Fruit fly (Drosophila melanogaster) whole organism, embryonic: ENCODE results near the gene Acat1.

Source experiments
- Aef1 ChIP-seq: fragments of 200-800 bp; sonication (Bioruptor generic); IDR thresholded peaks from 3 replicates; pipeline ENCODE4 v1.3.6; 2022; ENCODE audit warnings: missing biosample characterization, missing genetic modification characterization
- CG10959 ChIP-seq: fragments of 200-800 bp; sonication (Bioruptor generic); IDR thresholded peaks from 2 replicates; pipeline ENCODE4 v1.3.6; 2022; ENCODE audit warnings: missing biosample characterization, missing genetic modification characterization
- CG11085 ChIP-seq: fragments of 200-800 bp; sonication (Bioruptor generic); IDR thresholded peaks from 2 replicates; pipeline ENCODE4 v1.3.6; 2022; ENCODE audit warnings: missing biosample characterization, missing genetic modification characterization
- CG11456 ChIP-seq: fragments of 200-800 bp; sonication (Bioruptor generic); IDR thresholded peaks from 3 replicates; pipeline ENCODE4 v1.3.6; 2022; ENCODE audit warnings: missing biosample characterization, missing genetic modification characterization
- CG11504 ChIP-seq: fragments of 200-800 bp; sonication (Bioruptor generic); optimal IDR thresholded peaks from 3 replicates; lab custom pipeline; 2019; ENCODE audit warnings: missing biosample characterization, mild to moderate bottlenecking, missing genetic modification characterization, moderate library complexity
- CG11695 ChIP-seq: fragments of 200-800 bp; sonication (Bioruptor generic); IDR thresholded peaks from 3 replicates; pipeline ENCODE4 v1.3.6; 2022; ENCODE audit warnings: missing biosample characterization, missing genetic modification characterization
- CG12071 ChIP-seq: fragments of 200-800 bp; sonication (Bioruptor generic); optimal IDR thresholded peaks from 3 replicates; lab custom pipeline; 2018; ENCODE audit warnings: missing biosample characterization, mild to moderate bottlenecking, missing genetic modification characterization
- CG1233 ChIP-seq: fragments of 200-800 bp; sonication (Bioruptor generic); optimal IDR thresholded peaks from 4 replicates; lab custom pipeline; 2018; ENCODE audit warnings: missing biosample characterization, mild to moderate bottlenecking, missing genetic modification characterization
- CG1792 ChIP-seq: fragments of 200-800 bp; sonication (Bioruptor generic); optimal IDR thresholded peaks from 2 replicates; lab custom pipeline; 2016; ENCODE audit warnings: missing biosample characterization, missing genetic modification characterization
- CG2120 ChIP-seq: fragments of 200-800 bp; sonication (Bioruptor generic); optimal IDR thresholded peaks from 3 replicates; lab custom pipeline; 2016; ENCODE audit warnings: missing biosample characterization, missing genetic modification characterization
- CG2129 ChIP-seq: fragments of 200-800 bp; sonication (Bioruptor generic); IDR thresholded peaks from 2 replicates; pipeline ENCODE4 v1.3.6; 2022; ENCODE audit warnings: missing biosample characterization, missing genetic modification characterization; ENCODE audit not compliant: partially characterized antibody
- CG3281 ChIP-seq: fragments of 200-800 bp; sonication (Bioruptor generic); optimal IDR thresholded peaks from 3 replicates; lab custom pipeline; 2017; ENCODE audit warnings: missing biosample characterization, mild to moderate bottlenecking, missing genetic modification characterization
- CG34224 ChIP-seq: fragments of 200-800 bp; sonication (Bioruptor generic); IDR thresholded peaks from 3 replicates; pipeline ENCODE4 v1.3.6; 2022; ENCODE audit warnings: missing biosample characterization, missing genetic modification characterization; ENCODE audit not compliant: partially characterized antibody
- CG4404 ChIP-seq: fragments of 200-800 bp; sonication (Bioruptor generic); IDR thresholded peaks from 2 replicates; pipeline ENCODE4 v1.3.6; 2022; ENCODE audit warnings: missing biosample characterization, missing genetic modification characterization
- CG6813 ChIP-seq: fragments of 200-800 bp; sonication (Bioruptor generic); optimal IDR thresholded peaks from 2 replicates; lab custom pipeline; 2017; ENCODE audit warnings: missing biosample characterization, missing genetic modification characterization, mild to moderate bottlenecking, moderate library complexity, missing genetic modification reagents
- CG8089 ChIP-seq: fragments of 200-800 bp; sonication (Bioruptor generic); optimal IDR thresholded peaks from 3 replicates; lab custom pipeline; 2016; ENCODE audit warnings: missing biosample characterization, missing genetic modification characterization
- Deaf1 ChIP-seq: fragments of 200-800 bp; optimal IDR thresholded peaks from 3 replicates; lab custom pipeline; 2019; ENCODE audit warnings: missing biosample characterization, mild to moderate bottlenecking, missing genetic modification characterization, moderate library complexity
- E2f1 ChIP-seq: fragments of 200-800 bp; sonication (Bioruptor generic); IDR thresholded peaks from 2 replicates; pipeline ENCODE4 v1.3.6; 2022; ENCODE audit warnings: missing biosample characterization, missing genetic modification characterization
- ERR ChIP-seq: fragments of 200-800 bp; sonication (Bioruptor generic); optimal IDR thresholded peaks from 2 replicates; lab custom pipeline; 2016; ENCODE audit warnings: missing biosample characterization, missing genetic modification characterization
- Fer2 ChIP-seq: fragments of 200-800 bp; sonication (Bioruptor generic); optimal IDR thresholded peaks from 2 replicates; lab custom pipeline; 2018; ENCODE audit warnings: missing biosample characterization, mild to moderate bottlenecking, missing genetic modification characterization, moderate library complexity
- Hr39 ChIP-seq: fragments of >200 bp; optimal IDR thresholded peaks from 2 replicates; lab custom pipeline; 2017
- Nf-YA ChIP-seq: fragments of 200-800 bp; sonication (Bioruptor generic); IDR thresholded peaks from 2 replicates; pipeline ENCODE4 v1.3.6; 2022; ENCODE audit warnings: missing biosample characterization, missing genetic modification characterization
- Optix ChIP-seq: fragments of 200-800 bp; sonication (Bioruptor generic); IDR thresholded peaks from 3 replicates; pipeline ENCODE4 v1.3.6; 2022; ENCODE audit warnings: missing biosample characterization, missing genetic modification characterization
- PHDP ChIP-seq: fragments of 200-800 bp; sonication (Bioruptor generic); optimal IDR thresholded peaks from 3 replicates; lab custom pipeline; 2018; ENCODE audit warnings: missing biosample characterization, mild to moderate bottlenecking, missing genetic modification characterization, moderate library complexity
- Sox100B ChIP-seq: fragments of 200-800 bp; sonication (Bioruptor generic); optimal IDR thresholded peaks from 3 replicates; lab custom pipeline; 2018; ENCODE audit warnings: missing biosample characterization, mild to moderate bottlenecking, missing genetic modification characterization
- Trl ChIP-seq, 3 experiments: fragments of >200 bp in 2 of 3; fragments of 200-800 bp in 1 of 3; sonication (Bioruptor generic) in 1 of 3; optimal IDR thresholded peaks; 2 replicates in 1 of 3; 3 replicates in 2 of 3; lab custom pipeline; 2016 to 2017; ENCODE audit warnings: missing biosample characterization in 1 of 3, missing genetic modification characterization in 1 of 3
- Usf ChIP-seq: fragments of 200-800 bp; sonication (Bioruptor generic); optimal IDR thresholded peaks from 2 replicates; lab custom pipeline; 2017; ENCODE audit warnings: missing genotype, missing biosample characterization, missing genetic modification characterization
- Vsx1 ChIP-seq: fragments of 200-800 bp; sonication (Bioruptor generic); optimal IDR thresholded peaks from 2 replicates; lab custom pipeline; 2017; ENCODE audit warnings: missing biosample characterization, mild to moderate bottlenecking, missing genetic modification characterization, missing genetic modification reagents
- ap ChIP-seq: fragments of 200-800 bp; sonication (Bioruptor generic); IDR thresholded peaks from 2 replicates; pipeline ENCODE4 v1.3.6; 2022; ENCODE audit warnings: missing biosample characterization, missing genetic modification characterization
- bab2 ChIP-seq: fragments of 200-800 bp; sonication (Bioruptor generic); optimal IDR thresholded peaks from 2 replicates; lab custom pipeline; 2016; ENCODE audit warnings: missing biosample characterization, missing genetic modification characterization
- dysf ChIP-seq: fragments of 200-800 bp; sonication (Bioruptor generic); IDR thresholded peaks from 3 replicates; pipeline ENCODE4 v1.3.6; 2022; ENCODE audit warnings: missing biosample characterization, missing genetic modification characterization
- fu2 ChIP-seq: fragments of 200-800 bp; sonication (Bioruptor generic); optimal IDR thresholded peaks from 2 replicates; lab custom pipeline; 2016; ENCODE audit warnings: missing biosample characterization, missing genetic modification characterization
- gcm2 ChIP-seq: fragments of 200-800 bp; sonication (Bioruptor generic); optimal IDR thresholded peaks from 2 replicates; lab custom pipeline; 2016; ENCODE audit warnings: missing biosample characterization, missing genetic modification characterization
- hbn ChIP-seq: fragments of 200-800 bp; sonication (Bioruptor generic); IDR thresholded peaks from 2 replicates; pipeline ENCODE4 v1.3.6; 2022; ENCODE audit warnings: missing biosample characterization, missing genetic modification characterization; ENCODE audit not compliant: partially characterized antibody
- jing ChIP-seq: fragments of 200-800 bp; sonication (Bioruptor generic); optimal IDR thresholded peaks from 2 replicates; lab custom pipeline; 2018; ENCODE audit warnings: missing biosample characterization, mild to moderate bottlenecking, missing genetic modification characterization
- maf-S ChIP-seq: fragments of 200-800 bp; sonication (Bioruptor generic); optimal IDR thresholded peaks from 2 replicates; lab custom pipeline; 2016; ENCODE audit warnings: missing biosample characterization, missing genetic modification characterization
- nau ChIP-seq: fragments of 200-800 bp; sonication (Bioruptor generic); optimal IDR thresholded peaks from 3 replicates; lab custom pipeline; 2017; ENCODE audit warnings: missing biosample characterization, mild to moderate bottlenecking, missing genetic modification characterization, missing genetic modification reagents
- repo ChIP-seq: fragments of 200-800 bp; sonication (Bioruptor generic); optimal IDR thresholded peaks from 2 replicates; lab custom pipeline; 2016; ENCODE audit warnings: missing biosample characterization, missing genetic modification characterization
- rib ChIP-seq: fragments of 200-800 bp; sonication (Bioruptor generic); IDR thresholded peaks from 2 replicates; pipeline ENCODE4 v1.3.6; 2022; ENCODE audit warnings: missing biosample characterization, missing genetic modification characterization
- sc ChIP-seq, 3 experiments: fragments of >200 bp in 2 of 3; fragments of 200-800 bp in 1 of 3; sonication (Bioruptor generic) in 1 of 3; optimal IDR thresholded peaks; 2 replicates in 2 of 3; 3 replicates in 1 of 3; lab custom pipeline; 2017; ENCODE audit warnings: mild to moderate bottlenecking in 1 of 3, missing biosample characterization in 1 of 3, missing genetic modification characterization in 1 of 3, missing genetic modification reagents in 1 of 3
- zen2 ChIP-seq: fragments of 200-800 bp; sonication (Bioruptor generic); IDR thresholded peaks from 3 replicates; pipeline ENCODE4 v1.3.6; 2022; ENCODE audit warnings: missing biosample characterization, missing genetic modification characterization; ENCODE audit not compliant: partially characterized antibody

The Acat1 gene

dm6 chrX:7933210-7933915, 44.8 kb upstream of the Acat1 start, which contains the start of the genes Dhdds and RpS14a (continued):
- TF ChIP-seq Deaf1 (tag; lab: Kevin White, UChicago) (no peak), Usf (GFP tag; lab: Kevin White, UChicago) (peak; percentile 44), nau (GFP tag; lab: Kevin White, UChicago) (peak; percentile 75), Aef1 (no peak), dysf (GFP tag; lab: Robert Waterston, UW) (peak; percentile 35; the same call in 1 of the 3 replicates), rib (GFP tag; lab: Robert Waterston, UW) (no peak), CG8089 (GFP tag; lab: Kevin White, UChicago) (peak; percentile 11), CG11504 (no peak), CG1233 (GFP tag; lab: Kevin White, UChicago) (peak; percentile 59), ap (GFP tag; lab: Robert Waterston, UW) (no peak), maf-S (GFP tag; lab: Kevin White, UChicago) (peak; percentile 18), Sox100B (peak; percentile 81), CG11085 (no peak), CG6813 (GFP tag; lab: Kevin White, UChicago) (peak; percentile 41), CG10959 (no peak), ERR (GFP tag; lab: Kevin White, UChicago) (no peak), CG34224 (GFP tag; lab: Robert Waterston, UW) (peak; percentile 67; the same call in 2 of the 3 replicates), E2f1 (GFP tag; lab: Robert Waterston, UW) (no peak), CG12071 (GFP tag; lab: Kevin White, UChicago) (peak; percentile 57), Nf-YA (0 out of 2 replicates have a peak, but pooled peaks have one; percentile 17), repo (GFP tag; lab: Kevin White, UChicago) (no peak), CG2129 (GFP tag; lab: Robert Waterston, UW) (peak; percentile 47; the same call in 1 of the 2 replicates), Trl (optimal IDR thresholded peaks at IDR 0.05; lab: Kevin White, UChicago) (no peak), Trl (GFP tag; optimal IDR thresholded peaks at IDR 0.05; lab: Kevin White, UChicago) (peak; percentile 5), zen2 (peak; percentile 72; the same call in 2 of the 3 replicates), PHDP (tag; lab: Kevin White, UChicago) (peak; percentile 64), CG1792 (GFP tag; lab: Kevin White, UChicago) (no peak), jing (GFP tag; lab: Kevin White, UChicago) (no peak), fu2 (GFP tag; lab: Kevin White, UChicago) (no peak), Optix (GFP tag; lab: Robert Waterston, UW) (no peak; the same call in 2 of the 3 replicates), Vsx1 (GFP tag; lab: Kevin White, UChicago) (peak; percentile 54), CG11695 (GFP tag; lab: Robert Waterston, UW) (0 out of 3 replicates have a peak, but pooled peaks have one; percentile 17), CG11456 (GFP tag; lab: Robert Waterston, UW) (peak; percentile 52; the same call in 1 of the 3 replicates), Hr39 (no peak), Fer2 (tag; lab: Kevin White, UChicago) (no peak), CG4404 (GFP tag; lab: Robert Waterston, UW) (no peak), hbn (GFP tag; lab: Robert Waterston, UW) (peak; percentile 65; the same call in 1 of the 2 replicates), CG3281 (peak; percentile 62), CG2120 (GFP tag; lab: Kevin White, UChicago) (peak; percentile 25), bab2 (GFP tag; lab: Kevin White, UChicago) (no peak), sc (optimal IDR thresholded peaks at IDR 0.05; lab: Kevin White, UChicago) (no peak), sc (GFP tag; optimal IDR thresholded peaks at IDR 0.05; lab: Kevin White, UChicago) (peak; percentile 52), gcm2 (GFP tag; lab: Kevin White, UChicago) (no peak)
